Fruit fly (Drosophila melanogaster): ENCODE results near the gene Msh6.

DNA sequence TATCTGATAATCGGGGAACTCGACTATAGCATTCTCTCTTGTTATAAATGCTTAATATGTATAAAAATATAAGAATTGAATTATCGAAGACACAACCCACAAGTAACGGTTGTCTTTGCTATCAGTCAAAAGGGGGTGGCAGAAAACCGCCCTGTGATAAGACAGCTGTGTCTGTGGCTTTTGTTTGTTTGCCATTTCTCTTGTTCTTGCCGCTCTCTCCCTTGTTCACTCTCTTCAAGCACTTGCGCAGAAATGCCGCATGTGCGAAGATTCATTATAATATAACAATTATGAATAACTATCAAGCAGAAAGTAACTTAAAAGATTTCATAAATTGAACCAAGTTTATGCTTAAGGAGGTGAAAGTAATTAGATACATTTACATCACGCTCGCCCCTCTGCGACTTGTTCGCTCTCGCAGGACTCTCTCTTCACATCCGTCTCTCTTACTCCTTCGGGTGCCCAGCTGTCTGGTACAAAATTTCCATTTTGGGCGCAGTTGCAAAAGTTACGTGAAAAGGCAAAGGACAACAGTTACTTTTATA lies 11.6 kb downstream of the Msh6 start, which contains the start of gene FucTA:
- TF ChIP-seq CTCF (optimal IDR thresholded peaks at IDR 0.05) (no peak), CG8478 (optimal IDR thresholded peaks at IDR 0.05) (no peak)

Data from S2 (cell line).